Worm (Caenorhabditis elegans) whole organism, L3 larva: ENCODE results near the gene golg-4.

ENCODE experiments used
- ZK546.5 ChIP-seq: sonication (generic microtip); optimal IDR thresholded peaks from 2 replicates; lab custom pipeline; 2017; ENCODE audit warnings: missing biosample characterization, missing genetic modification characterization
- ama-1 ChIP-seq: fragments of 150-350 bp; optimal IDR thresholded peaks from 2 replicates; lab custom pipeline; 2018
- daf-12 ChIP-seq: fragments of 150-350 bp; optimal IDR thresholded peaks from 2 replicates; lab custom pipeline; 2014; ENCODE audit warnings: missing biosample characterization, missing genetic modification reagents, missing genetic modification characterization
- nhr-28 ChIP-seq: fragments of 150-350 bp; optimal IDR thresholded peaks from 2 replicates; lab custom pipeline; 2014; ENCODE audit warnings: missing biosample characterization, missing genetic modification characterization
- unc-39 ChIP-seq: sonication (generic microtip); optimal IDR thresholded peaks from 4 replicates; lab custom pipeline; 2017; ENCODE audit warnings: missing biosample characterization, missing genetic modification characterization
- unc-62 ChIP-seq: fragments of 150-350 bp; sonication (generic microtip); optimal IDR thresholded peaks from 4 replicates; lab custom pipeline; 2014; ENCODE audit warnings: missing biosample characterization, missing genetic modification reagents, missing genetic modification characterization
- ztf-4 ChIP-seq: fragments of 150-350 bp; optimal IDR thresholded peaks from 2 replicates; lab custom pipeline; 2014; ENCODE audit warnings: missing biosample characterization, missing genetic modification characterization

ce11 chrIII:3452563-3453210 is 47.3 kb downstream of the golg-4 start, which contains the start of the genes K01A11.3 and C34C12.12:
- TF ChIP-seq daf-12 (tag; lab: Kevin White, UChicago) (no peak), ZK546.5 (tag; lab: Kevin White, UChicago) (no peak), nhr-28 (tag; lab: Kevin White, UChicago) (no peak), unc-39 (tag; lab: Kevin White, UChicago) (no peak), ama-1 (lab: Kevin White, UChicago) (no peak), unc-62 (GFP tag; lab: Kevin White, UChicago) (no peak), ztf-4 (no peak)
